Worm (Caenorhabditis elegans): ENCODE data around the gene F57A8.6.
A peak's percentile ranks its signal among the peaks of the same experiment; 100 is the strongest.

Gene F57A8.6

ce11 chrV:10101916-10102315, 28.2 kb upstream of the F57A8.6 start, which contains the start of gene C08B6.14:
Gene C08B6.14 (minus strand): TSS chrV:10102016.
- no peak for TF ChIP-seq sma-3 (GFP tag; optimal IDR thresholded peaks at IDR 0.05)
- TF ChIP-seq ZK546.5 (tag; optimal IDR thresholded peaks at IDR 0.05): no peak
- no peak for TF ChIP-seq ztf-1 (GFP tag; conservative IDR thresholded peaks at IDR 0.05)
- TF ChIP-seq elt-3 (tag; optimal IDR thresholded peaks at IDR 0.05): no peak
- no peak for TF ChIP-seq nhr-12 (tag; optimal IDR thresholded peaks at IDR 0.05)
- TF ChIP-seq ztf-11 (tag; optimal IDR thresholded peaks at IDR 0.05): no peak
- TF ChIP-seq elt-1 (tag; optimal IDR thresholded peaks at IDR 0.05): no peak
- TF ChIP-seq dmd-4 (tag; optimal IDR thresholded peaks at IDR 0.05): no peak
- no peak for TF ChIP-seq aly-2 (tag; optimal IDR thresholded peaks at IDR 0.05)
- TF ChIP-seq nhr-11 (tag; optimal IDR thresholded peaks at IDR 0.05): no peak
- no peak for TF ChIP-seq ztf-4 (tag; optimal IDR thresholded peaks at IDR 0.05)
- TF ChIP-seq fos-1 (tag; optimal IDR thresholded peaks at IDR 0.05): no peak
- TF ChIP-seq nhr-21 (tag; optimal IDR thresholded peaks at IDR 0.05): no peak
- TF ChIP-seq snpc-4 (tag; optimal IDR thresholded peaks at IDR 0.05): no peak
- no peak for TF ChIP-seq C34F6.9 (tag; optimal IDR thresholded peaks at IDR 0.05)
- no peak for TF ChIP-seq nhr-77 (tag; optimal IDR thresholded peaks at IDR 0.05)

- TF ChIP-seq ama-1 (optimal IDR thresholded peaks at IDR 0.05) (no peak), nhr-11 (tag; optimal IDR thresholded peaks at IDR 0.05) (no peak), nhr-21 (tag; optimal IDR thresholded peaks at IDR 0.05) (no peak), snpc-4 (tag; optimal IDR thresholded peaks at IDR 0.05) (no peak), egl-27 (tag; optimal IDR thresholded peaks at IDR 0.05) (no peak), unc-62 (GFP tag; optimal IDR thresholded peaks at IDR 0.05) (no peak), lin-13 (GFP tag; optimal IDR thresholded peaks at IDR 0.05) (no peak), nhr-237 (tag; optimal IDR thresholded peaks at IDR 0.05) (no peak), aly-2 (tag; optimal IDR thresholded peaks at IDR 0.05) (no peak), ceh-16 (tag; optimal IDR thresholded peaks at IDR 0.05) (no peak), unc-55 (GFP tag; optimal IDR thresholded peaks at IDR 0.05) (no peak), mab-5 (tag; optimal IDR thresholded peaks at IDR 0.05) (no peak), ztf-11 (tag; optimal IDR thresholded peaks at IDR 0.05) (no peak), nhr-10 (tag; optimal IDR thresholded peaks at IDR 0.05) (no peak), blmp-1 (tag; optimal IDR thresholded peaks at IDR 0.05; ENCODE audit: insufficient read depth) (no peak), F13H6.1 (tag; optimal IDR thresholded peaks at IDR 0.05) (no peak), sma-3 (GFP tag; optimal IDR thresholded peaks at IDR 0.05) (no peak)
Observed at ce11 chrV:10098429-10098828, 24.7 kb upstream of the F57A8.6 start, which contains the start of gene ugt-47. Gene ugt-47 (minus strand): TSS chrV:10098597.

- TF ChIP-seq zag-1 (tag; optimal IDR thresholded peaks at IDR 0.05): no peak
- TF ChIP-seq gmeb-1 (tag; optimal IDR thresholded peaks at IDR 0.05): peak; percentile 33
- peak; percentile 32 for TF ChIP-seq crh-2 (tag; optimal IDR thresholded peaks at IDR 0.05)
- TF ChIP-seq fos-1 (tag; optimal IDR thresholded peaks at IDR 0.05): peak; percentile 83
- TF ChIP-seq elt-3 (tag; optimal IDR thresholded peaks at IDR 0.05): no peak
- TF ChIP-seq nhr-129 (tag; optimal IDR thresholded peaks at IDR 0.05): no peak
Observed at ce11 chrV:10096932-10097331, 23.2 kb upstream of the F57A8.6 start.

- no peak for TF ChIP-seq nhr-77 (tag; optimal IDR thresholded peaks at IDR 0.05)
- TF ChIP-seq nhr-11 (tag; optimal IDR thresholded peaks at IDR 0.05): no peak
- no peak for TF ChIP-seq unc-55 (GFP tag; optimal IDR thresholded peaks at IDR 0.05)
- TF ChIP-seq ceh-82 (tag; optimal IDR thresholded peaks at IDR 0.05): no peak
- no peak for TF ChIP-seq nhr-12 (tag; optimal IDR thresholded peaks at IDR 0.05)
- TF ChIP-seq lsy-2 (tag; optimal IDR thresholded peaks at IDR 0.05): no peak
- TF ChIP-seq zag-1 (tag; optimal IDR thresholded peaks at IDR 0.05): no peak
- TF ChIP-seq aly-2 (tag; optimal IDR thresholded peaks at IDR 0.05): no peak
- TF ChIP-seq crh-2 (tag; optimal IDR thresholded peaks at IDR 0.05): no peak
Observed at ce11 chrV:10094374-10094773, 20.7 kb upstream of the F57A8.6 start, which contains the start of gene srd-49. Gene srd-49 (plus strand): TSS chrV:10094674.

- no peak for TF ChIP-seq C34F6.9 (tag; optimal IDR thresholded peaks at IDR 0.05)
- no peak for TF ChIP-seq fos-1 (tag; optimal IDR thresholded peaks at IDR 0.05)
- no peak for TF ChIP-seq lin-13 (GFP tag; optimal IDR thresholded peaks at IDR 0.05)
- TF ChIP-seq egl-27 (tag; optimal IDR thresholded peaks at IDR 0.05): no peak
- TF ChIP-seq R02D3.7 (tag; optimal IDR thresholded peaks at IDR 0.05): no peak
- no peak for TF ChIP-seq F13H6.1 (tag; optimal IDR thresholded peaks at IDR 0.05)
- TF ChIP-seq nhr-129 (tag; optimal IDR thresholded peaks at IDR 0.05): no peak
Observed at ce11 chrV:10091152-10091551, 17.5 kb upstream of the F57A8.6 start, which contains the start of gene R04B5.11. Gene R04B5.11 (minus strand): TSS chrV:10091252.
